Fruit fly (Drosophila melanogaster): ENCODE data around the gene CG11356.

dm6 chrX:12106900-12107299 lies 3.3 kb upstream of the CG11356 start, which contains the start of gene CG2750:
- TF ChIP-seq EcR (GFP tag; optimal IDR thresholded peaks at IDR 0.05) (no peak), pan (optimal IDR thresholded peaks at IDR 0.05) (no peak), psq (optimal IDR thresholded peaks at IDR 0.05) (no peak), usp (GFP tag; optimal IDR thresholded peaks at IDR 0.05) (no peak), CG8478 (optimal IDR thresholded peaks at IDR 0.05) (no peak)
